Fruit fly (Drosophila melanogaster) S2 (cell line): ENCODE data around the gene mRpL55.
A peak's percentile ranks its signal among the peaks of the same experiment; 100 is the strongest.

ENCODE experiments used
- CG8478 ChIP-seq: fragments of >200 bp; optimal IDR thresholded peaks from 2 replicates; lab custom pipeline; 2018
- CTCF ChIP-seq, 2 experiments: fragments of >200 bp; optimal IDR thresholded peaks; 2 replicates each; lab custom pipeline; 2018

DNA sequence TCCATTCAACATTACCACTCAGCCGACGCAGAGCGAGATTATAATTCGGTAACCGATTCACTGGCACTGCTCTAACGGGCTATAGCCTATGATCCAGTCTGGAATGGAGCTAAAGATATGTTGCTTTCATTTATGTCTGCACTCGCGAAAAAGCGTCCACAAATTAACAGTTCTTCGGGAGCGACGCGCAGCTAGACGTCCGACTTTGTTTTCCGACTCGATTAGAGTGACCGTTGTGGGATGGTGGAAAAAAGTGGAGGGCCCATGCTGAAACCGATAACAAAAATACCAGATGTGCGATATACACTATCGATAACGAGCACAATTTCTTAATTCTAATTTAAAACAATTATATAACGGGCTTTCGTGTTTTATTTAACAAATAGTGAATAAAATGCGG is 666 bp downstream of the mRpL55 start, which contains the start of gene cdi:
- TF ChIP-seq CG8478 (lab: Kevin White, UChicago), result no peak
- TF ChIP-seq CTCF (optimal IDR thresholded peaks at IDR 0.05; lab: Kevin White, UChicago), result peak in 1 of 2 experiments; percentile 2
